Fruit fly (Drosophila melanogaster) whole organism, embryonic: ENCODE measurements around the gene CG34297.
A peak's percentile ranks its signal among the peaks of the same experiment; 100 is the strongest.

Experiments used
- Bgb ChIP-seq: fragments of 200-800 bp; sonication (Bioruptor generic); IDR thresholded peaks from 2 replicates; pipeline ENCODE4 v1.3.6; 2022; ENCODE audit warnings: missing biosample characterization, missing genetic modification characterization; ENCODE audit not compliant: partially characterized antibody
- CG12219 ChIP-seq: fragments of 200-800 bp; sonication (Bioruptor generic); optimal IDR thresholded peaks from 3 replicates; lab custom pipeline; 2018; ENCODE audit warnings: missing biosample characterization, mild to moderate bottlenecking, missing genetic modification characterization
- CG12299 ChIP-seq: fragments of 200-800 bp; sonication (Bioruptor generic); optimal IDR thresholded peaks from 2 replicates; lab custom pipeline; 2018; ENCODE audit warnings: missing biosample characterization, mild to moderate bottlenecking, missing genetic modification characterization
- CG14014 ChIP-seq: fragments of 200-800 bp; sonication (Bioruptor generic); IDR thresholded peaks from 2 replicates; pipeline ENCODE4 v1.3.6; 2022; ENCODE audit warnings: missing biosample characterization, missing genetic modification characterization
- CG15073 ChIP-seq: fragments of 200-800 bp; sonication (Bioruptor generic); optimal IDR thresholded peaks from 2 replicates; lab custom pipeline; 2016; ENCODE audit warnings: missing biosample characterization, missing genetic modification characterization
- CG17385 ChIP-seq: fragments of 200-800 bp; sonication (Bioruptor generic); optimal IDR thresholded peaks from 3 replicates; lab custom pipeline; 2018; ENCODE audit warnings: missing biosample characterization, mild to moderate bottlenecking, missing genetic modification characterization
- CG18011 ChIP-seq: fragments of 200-800 bp; sonication (Bioruptor generic); optimal IDR thresholded peaks from 2 replicates; lab custom pipeline; 2017; ENCODE audit warnings: missing biosample characterization, missing genetic modification characterization, mild to moderate bottlenecking, moderate library complexity, missing genotype
- CG33557 ChIP-seq: fragments of 200-800 bp; sonication (Bioruptor generic); optimal IDR thresholded peaks from 2 replicates; lab custom pipeline; 2019; ENCODE audit warnings: missing biosample characterization, mild to moderate bottlenecking, missing genetic modification characterization, moderate library complexity
- CG42726 ChIP-seq: fragments of 200-800 bp; sonication (Bioruptor generic); IDR thresholded peaks from 2 replicates; pipeline ENCODE4 v1.3.6; 2022; ENCODE audit warnings: missing biosample characterization, missing genetic modification characterization; ENCODE audit not compliant: partially characterized antibody
- CG4617 ChIP-seq: fragments of 200-800 bp; sonication (Bioruptor generic); optimal IDR thresholded peaks from 3 replicates; lab custom pipeline; 2016; ENCODE audit warnings: missing biosample characterization, missing genetic modification characterization, borderline replicate concordance
- CG6689 ChIP-seq: fragments of 200-800 bp; sonication (Bioruptor generic); IDR thresholded peaks from 2 replicates; pipeline ENCODE4 v1.3.6; 2022; ENCODE audit warnings: missing biosample characterization, missing genetic modification characterization
- CG6765 ChIP-seq: fragments of 200-800 bp; sonication (Bioruptor generic); optimal IDR thresholded peaks from 3 replicates; lab custom pipeline; 2017; ENCODE audit warnings: missing biosample characterization, mild to moderate bottlenecking, missing genetic modification characterization
- CG9797 ChIP-seq: fragments of 200-800 bp; sonication (Bioruptor generic); optimal IDR thresholded peaks from 3 replicates; lab custom pipeline; 2018; ENCODE audit warnings: missing biosample characterization, mild to moderate bottlenecking, missing genetic modification characterization
- CG9817 ChIP-seq: fragments of 200-800 bp; sonication (Bioruptor generic); optimal IDR thresholded peaks from 2 replicates; lab custom pipeline; 2018; ENCODE audit warnings: missing biosample characterization, mild to moderate bottlenecking, missing genetic modification characterization, moderate library complexity
- Camta ChIP-seq: fragments of 200-800 bp; sonication (Bioruptor generic); optimal IDR thresholded peaks from 2 replicates; lab custom pipeline; 2016; ENCODE audit warnings: missing biosample characterization, missing genetic modification characterization
- D ChIP-seq, 2 experiments: fragments of 200-800 bp in 1 of 2; fragments of >200 bp in 1 of 2; sonication (Bioruptor generic) in 1 of 2; optimal IDR thresholded peaks; 2 replicates in 1 of 2; 3 replicates in 1 of 2; lab custom pipeline; 2017; ENCODE audit warnings: mild to moderate bottlenecking in 1 of 2, missing biosample characterization in 1 of 2, missing genetic modification characterization in 1 of 2, missing genetic modification reagents in 1 of 2
- D19A ChIP-seq: fragments of 200-800 bp; optimal IDR thresholded peaks from 3 replicates; lab custom pipeline; 2019; ENCODE audit warnings: missing biosample characterization, mild to moderate bottlenecking, missing genetic modification characterization, moderate library complexity
- Dip3 ChIP-seq: fragments of 200-800 bp; sonication (Bioruptor generic); optimal IDR thresholded peaks from 3 replicates; lab custom pipeline; 2016; ENCODE audit warnings: missing biosample characterization, missing genetic modification characterization
- Drgx ChIP-seq: fragments of 200-800 bp; sonication (Bioruptor generic); IDR thresholded peaks from 2 replicates; pipeline ENCODE4 v1.3.6; 2022; ENCODE audit warnings: missing biosample characterization, missing genetic modification characterization
- E2f2 ChIP-seq: fragments of 200-800 bp; sonication (Bioruptor generic); IDR thresholded peaks from 2 replicates; pipeline ENCODE4 v1.3.6; 2022; ENCODE audit warnings: missing biosample characterization, missing genetic modification characterization
- Gsc ChIP-seq: fragments of 200-800 bp; sonication (Bioruptor generic); IDR thresholded peaks from 2 replicates; pipeline ENCODE4 v1.3.6; 2022; ENCODE audit warnings: missing biosample characterization, missing genetic modification characterization
- HmgD ChIP-seq: fragments of 200-800 bp; sonication (Bioruptor generic); optimal IDR thresholded peaks from 3 replicates; lab custom pipeline; 2016; ENCODE audit warnings: missing biosample characterization, missing genetic modification characterization
- Hmr ChIP-seq: fragments of 200-800 bp; sonication (Bioruptor generic); optimal IDR thresholded peaks from 3 replicates; lab custom pipeline; 2017; ENCODE audit warnings: mild to moderate bottlenecking, missing biosample characterization, missing genetic modification reagents, missing genetic modification characterization
- Hmx ChIP-seq: fragments of 200-800 bp; sonication (Bioruptor generic); optimal IDR thresholded peaks from 2 replicates; lab custom pipeline; 2016; ENCODE audit warnings: missing biosample characterization, missing genetic modification characterization
- Hsf ChIP-seq: fragments of 200-800 bp; sonication (Bioruptor generic); optimal IDR thresholded peaks from 3 replicates; lab custom pipeline; 2016; ENCODE audit warnings: missing biosample characterization, missing genetic modification characterization
- Kr ChIP-seq: fragments of 200-800 bp; sonication (Bioruptor generic); optimal IDR thresholded peaks from 2 replicates; lab custom pipeline; 2017; ENCODE audit warnings: missing biosample characterization, mild to moderate bottlenecking, missing genetic modification characterization
- Lhr ChIP-seq: fragments of 200-800 bp; sonication (Bioruptor generic); optimal IDR thresholded peaks from 3 replicates; lab custom pipeline; 2017; ENCODE audit warnings: mild to moderate bottlenecking, missing biosample characterization, missing genetic modification reagents, missing genetic modification characterization
- Ravus ChIP-seq: fragments of 200-800 bp; sonication (Bioruptor generic); IDR thresholded peaks from 2 replicates; pipeline ENCODE4 v1.3.6; 2022; ENCODE audit warnings: missing biosample characterization, missing genetic modification characterization
- Rx ChIP-seq: fragments of 200-800 bp; sonication (Bioruptor generic); IDR thresholded peaks from 2 replicates; pipeline ENCODE4 v1.3.6; 2022; ENCODE audit warnings: missing biosample characterization, missing genetic modification characterization
- Sry-β ChIP-seq: fragments of 200-800 bp; sonication (Bioruptor generic); optimal IDR thresholded peaks from 2 replicates; lab custom pipeline; 2018; ENCODE audit warnings: missing biosample characterization, mild to moderate bottlenecking, missing genetic modification characterization, moderate library complexity
- Vsx1 ChIP-seq: fragments of 200-800 bp; sonication (Bioruptor generic); optimal IDR thresholded peaks from 2 replicates; lab custom pipeline; 2017; ENCODE audit warnings: missing biosample characterization, mild to moderate bottlenecking, missing genetic modification characterization, missing genetic modification reagents
- cg ChIP-seq: fragments of 200-800 bp; sonication (Bioruptor generic); optimal IDR thresholded peaks from 3 replicates; lab custom pipeline; 2019; ENCODE audit warnings: missing biosample characterization, mild to moderate bottlenecking, missing genetic modification characterization, moderate library complexity
- dan ChIP-seq: fragments of 200-800 bp; sonication (Bioruptor generic); IDR thresholded peaks from 2 replicates; pipeline ENCODE4 v1.3.6; 2022; ENCODE audit warnings: missing biosample characterization, missing genetic modification characterization
- disco-r ChIP-seq: fragments of 200-800 bp; sonication (Bioruptor generic); optimal IDR thresholded peaks from 2 replicates; lab custom pipeline; 2016; ENCODE audit warnings: missing biosample characterization, missing genetic modification characterization
- ewg ChIP-seq: fragments of 200-800 bp; sonication (Bioruptor generic); optimal IDR thresholded peaks from 3 replicates; lab custom pipeline; 2017; ENCODE audit warnings: mild to moderate bottlenecking, missing biosample characterization, missing genetic modification reagents, missing genetic modification characterization
- fd102C ChIP-seq: fragments of 200-800 bp; sonication (Bioruptor generic); optimal IDR thresholded peaks from 2 replicates; lab custom pipeline; 2018; ENCODE audit warnings: missing biosample characterization, mild to moderate bottlenecking, missing genetic modification characterization, moderate library complexity
- ftz-f1 ChIP-seq: fragments of 200-800 bp; sonication (Bioruptor generic); optimal IDR thresholded peaks from 2 replicates; lab custom pipeline; 2016; ENCODE audit warnings: missing biosample characterization, missing genetic modification characterization
- gem ChIP-seq: fragments of 200-800 bp; sonication (Bioruptor generic); optimal IDR thresholded peaks from 2 replicates; lab custom pipeline; 2019; ENCODE audit warnings: missing biosample characterization, mild to moderate bottlenecking, missing genetic modification characterization, moderate library complexity
- h ChIP-seq: fragments of >200 bp; optimal IDR thresholded peaks from 2 replicates; lab custom pipeline; 2017
- her ChIP-seq: fragments of 200-800 bp; sonication (Bioruptor generic); optimal IDR thresholded peaks from 2 replicates; lab custom pipeline; 2016; ENCODE audit warnings: missing biosample characterization, missing genetic modification characterization
- jigr1 ChIP-seq: fragments of 200-800 bp; sonication (Bioruptor generic); IDR thresholded peaks from 3 replicates; pipeline ENCODE4 v1.3.6; 2022; ENCODE audit warnings: missing biosample characterization, missing genetic modification characterization
- lab ChIP-seq: fragments of 200-800 bp; sonication (Bioruptor generic); optimal IDR thresholded peaks from 3 replicates; lab custom pipeline; 2017; ENCODE audit warnings: missing biosample characterization, missing genetic modification characterization, mild to moderate bottlenecking, moderate library complexity, missing genetic modification reagents
- nerfin-2 ChIP-seq: fragments of 200-800 bp; sonication (Bioruptor generic); IDR thresholded peaks from 2 replicates; pipeline ENCODE4 v1.3.6; 2022; ENCODE audit warnings: missing biosample characterization, missing genetic modification characterization; ENCODE audit not compliant: partially characterized antibody
- nmo ChIP-seq: fragments of 200-800 bp; sonication (Bioruptor generic); optimal IDR thresholded peaks from 2 replicates; lab custom pipeline; 2018; ENCODE audit warnings: missing biosample characterization, mild to moderate bottlenecking, missing genetic modification characterization, moderate library complexity
- org-1 ChIP-seq: fragments of 200-800 bp; sonication (Bioruptor generic); optimal IDR thresholded peaks from 2 replicates; lab custom pipeline; 2017; ENCODE audit warnings: missing biosample characterization, missing genetic modification characterization
- pho ChIP-seq: fragments of 200-800 bp; sonication (Bioruptor generic); optimal IDR thresholded peaks from 2 replicates; lab custom pipeline; 2016; ENCODE audit warnings: missing biosample characterization, missing genetic modification characterization
- phol ChIP-seq: fragments of 200-800 bp; sonication (Bioruptor generic); optimal IDR thresholded peaks from 3 replicates; lab custom pipeline; 2018; ENCODE audit warnings: missing biosample characterization, mild to moderate bottlenecking, missing genetic modification characterization, moderate library complexity
- tio ChIP-seq: fragments of 200-800 bp; sonication (Bioruptor generic); optimal IDR thresholded peaks from 2 replicates; lab custom pipeline; 2017; ENCODE audit warnings: missing biosample characterization, missing genetic modification characterization, inconsistent platforms
- toy ChIP-seq: fragments of 200-800 bp; sonication (Bioruptor generic); IDR thresholded peaks from 2 replicates; pipeline ENCODE4 v1.3.6; 2022; ENCODE audit warnings: missing biosample characterization, missing genetic modification characterization
- twi ChIP-seq: fragments of 200-800 bp; optimal IDR thresholded peaks from 2 replicates; lab custom pipeline; 2019; ENCODE audit warnings: missing biosample characterization, mild to moderate bottlenecking, missing genetic modification characterization, moderate library complexity

The CG34297 gene

DNA sequence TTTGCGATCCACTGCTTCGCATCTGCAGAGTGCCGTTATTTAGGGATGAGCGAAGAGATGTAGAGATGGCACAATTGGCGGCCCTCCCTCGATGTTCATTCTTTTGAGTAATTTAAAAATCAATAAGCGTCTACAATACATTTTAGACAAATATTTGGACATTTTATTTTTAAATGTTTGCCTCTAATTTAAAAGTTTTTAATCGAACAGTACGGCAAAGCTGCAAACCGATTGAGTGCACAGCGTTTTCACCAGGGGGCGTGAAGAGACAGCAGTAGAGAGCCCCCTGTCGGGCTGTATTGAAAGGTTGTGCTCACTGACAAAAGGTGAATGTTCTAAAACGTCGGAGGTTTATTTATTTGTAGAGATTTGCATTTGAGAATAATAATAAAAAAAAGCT is 11.6 kb upstream of the CG34297 start, which contains the start of gene bcd (continued):
- no peak for TF ChIP-seq cg (GFP tag; lab: Kevin White, UChicago)
- no peak for TF ChIP-seq Kr (GFP tag; lab: Kevin White, UChicago)
- peak; percentile 42 for TF ChIP-seq Ravus
- TF ChIP-seq ewg: peak; percentile 50
- no peak for TF ChIP-seq nerfin-2 (GFP tag; lab: Robert Waterston, UW)
- peak; percentile 83 for TF ChIP-seq Hsf (GFP tag; lab: Kevin White, UChicago)
- TF ChIP-seq CG9797: peak; percentile 10
- peak; percentile 29; the same call in 1 of the 2 replicates for TF ChIP-seq Gsc (GFP tag; lab: Robert Waterston, UW)
- TF ChIP-seq toy (GFP tag; lab: Robert Waterston, UW): no peak
- TF ChIP-seq HmgD: peak; percentile 89
- TF ChIP-seq CG33557 (GFP tag; lab: Kevin White, UChicago): peak; percentile 56
- TF ChIP-seq pho: peak; percentile 59
- TF ChIP-seq Hmx: no peak
- peak; percentile 45 for TF ChIP-seq Bgb (GFP tag; lab: Robert Waterston, UW)
- no peak for TF ChIP-seq D (optimal IDR thresholded peaks at IDR 0.05; lab: Kevin White, UChicago)
- TF ChIP-seq D (GFP tag; optimal IDR thresholded peaks at IDR 0.05; lab: Kevin White, UChicago): peak; percentile 35
- TF ChIP-seq CG17385 (GFP tag; lab: Kevin White, UChicago): peak; percentile 51
- TF ChIP-seq CG4617 (GFP tag; lab: Kevin White, UChicago): peak; percentile 57
- TF ChIP-seq tio (GFP tag; lab: Kevin White, UChicago): peak; percentile 71
- TF ChIP-seq Rx (GFP tag; lab: Robert Waterston, UW): peak; percentile 69
- no peak for TF ChIP-seq Vsx1 (GFP tag; lab: Kevin White, UChicago)
- TF ChIP-seq nmo (GFP tag; lab: Kevin White, UChicago): peak; percentile 78
- TF ChIP-seq dan (GFP tag; lab: Robert Waterston, UW): peak; percentile 45; the same call in 1 of the 2 replicates
- TF ChIP-seq Sry-β: no peak
- TF ChIP-seq D19A (tag; lab: Kevin White, UChicago): peak; percentile 50
- TF ChIP-seq Camta (GFP tag; lab: Kevin White, UChicago): peak; percentile 73
- peak; percentile 75 for TF ChIP-seq CG42726
- peak; percentile 67 for TF ChIP-seq her
- peak; percentile 57; the same call in 1 of the 3 replicates for TF ChIP-seq jigr1 (GFP tag; lab: Robert Waterston, UW)
- peak; percentile 37 for TF ChIP-seq disco-r
- peak; percentile 12 for TF ChIP-seq CG12219 (GFP tag; lab: Kevin White, UChicago)
- peak; percentile 55 for TF ChIP-seq twi (tag; lab: Kevin White, UChicago)
- TF ChIP-seq phol (tag; lab: Kevin White, UChicago): peak; percentile 64
- peak; percentile 76 for TF ChIP-seq CG6689 (GFP tag; lab: Robert Waterston, UW)
- TF ChIP-seq CG9817 (tag; lab: Kevin White, UChicago): peak; percentile 76
- peak; percentile 96 for TF ChIP-seq Lhr
- TF ChIP-seq org-1 (GFP tag; lab: Kevin White, UChicago): no peak
- no peak for TF ChIP-seq h (lab: Kevin White, UChicago)
- TF ChIP-seq fd102C (GFP tag; lab: Kevin White, UChicago): peak; percentile 47
- TF ChIP-seq gem: peak; percentile 78
- TF ChIP-seq lab (GFP tag; lab: Kevin White, UChicago): peak; percentile 52
- peak; percentile 19 for TF ChIP-seq CG12299 (tag; lab: Kevin White, UChicago)
- peak; percentile 78 for TF ChIP-seq Hmr (GFP tag; lab: Kevin White, UChicago)
- peak; percentile 83 for TF ChIP-seq CG14014 (GFP tag; lab: Robert Waterston, UW)
- TF ChIP-seq CG6765 (GFP tag; lab: Kevin White, UChicago): peak; percentile 5
- peak; percentile 57 for TF ChIP-seq Drgx (GFP tag; lab: Robert Waterston, UW)
- TF ChIP-seq CG15073: peak; percentile 57
- TF ChIP-seq CG18011 (GFP tag; lab: Kevin White, UChicago): peak; percentile 98
- TF ChIP-seq E2f2 (GFP tag; lab: Robert Waterston, UW): peak; percentile 79
- no peak for TF ChIP-seq ftz-f1 (GFP tag; lab: Kevin White, UChicago)
- peak; percentile 67 for TF ChIP-seq Dip3 (GFP tag; lab: Kevin White, UChicago)
